Fruit fly (Drosophila melanogaster) whole organism, embryonic: ENCODE data around the gene CG10866.

Experiments
- Atf6 ChIP-seq: fragments of 200-800 bp; sonication (Bioruptor generic); IDR thresholded peaks from 2 replicates; pipeline ENCODE4 v1.3.6; 2022; ENCODE audit warnings: missing biosample characterization, missing genetic modification characterization
- Awh ChIP-seq: fragments of 200-800 bp; sonication (Bioruptor generic); IDR thresholded peaks from 2 replicates; pipeline ENCODE4, ENCODE4 v1.3.6; 2022; ENCODE audit warnings: missing biosample characterization, missing genetic modification characterization
- B-H1 ChIP-seq: fragments of 200-800 bp; sonication (Bioruptor generic); IDR thresholded peaks from 3 replicates; pipeline ENCODE4 v1.3.6; 2022; ENCODE audit warnings: missing biosample characterization, missing genetic modification characterization
- CG14441 ChIP-seq: fragments of 200-800 bp; sonication (Bioruptor generic); IDR thresholded peaks from 2 replicates; pipeline ENCODE4 v1.3.6; 2022; ENCODE audit warnings: missing biosample characterization, missing genetic modification characterization
- CG15696 ChIP-seq: fragments of 200-800 bp; sonication (Bioruptor generic); optimal IDR thresholded peaks from 2 replicates; lab custom pipeline; 2019; ENCODE audit warnings: missing biosample characterization, mild to moderate bottlenecking, missing genetic modification characterization, moderate library complexity
- CG18011 ChIP-seq: fragments of 200-800 bp; sonication (Bioruptor generic); optimal IDR thresholded peaks from 2 replicates; lab custom pipeline; 2017; ENCODE audit warnings: missing biosample characterization, missing genetic modification characterization, mild to moderate bottlenecking, moderate library complexity, missing genotype
- CG2120 ChIP-seq: fragments of 200-800 bp; sonication (Bioruptor generic); optimal IDR thresholded peaks from 3 replicates; lab custom pipeline; 2016; ENCODE audit warnings: missing biosample characterization, missing genetic modification characterization
- CG2678 ChIP-seq: fragments of 200-800 bp; sonication (Bioruptor generic); optimal IDR thresholded peaks from 3 replicates; lab custom pipeline; 2019; ENCODE audit warnings: missing biosample characterization, mild to moderate bottlenecking, missing genetic modification characterization, moderate library complexity
- CG32532 ChIP-seq: fragments of 200-800 bp; sonication (Bioruptor generic); IDR thresholded peaks from 2 replicates; pipeline ENCODE4 v1.3.6; 2022; ENCODE audit warnings: missing biosample characterization, missing genetic modification characterization
- CG32767 ChIP-seq: fragments of 200-800 bp; sonication (Bioruptor generic); IDR thresholded peaks from 2 replicates; pipeline ENCODE4 v1.3.6; 2022; ENCODE audit warnings: missing biosample characterization, missing genetic modification characterization
- CG4282 ChIP-seq: fragments of 200-800 bp; sonication (Bioruptor generic); optimal IDR thresholded peaks from 2 replicates; lab custom pipeline; 2016; ENCODE audit warnings: missing biosample characterization, missing genetic modification characterization
- CG6175 ChIP-seq: fragments of 200-800 bp; sonication (Bioruptor generic); IDR thresholded peaks from 3 replicates; pipeline ENCODE4 v1.3.6; 2022; ENCODE audit warnings: missing biosample characterization, missing genetic modification characterization
- CG6254 ChIP-seq: fragments of 200-800 bp; sonication (Bioruptor generic); optimal IDR thresholded peaks from 3 replicates; lab custom pipeline; 2017; ENCODE audit warnings: mild to moderate bottlenecking, missing biosample characterization, missing genetic modification reagents, missing genetic modification characterization
- CG6272 ChIP-seq: fragments of 200-800 bp; sonication (Bioruptor generic); IDR thresholded peaks from 2 replicates; pipeline ENCODE4 v1.3.6; 2022; ENCODE audit warnings: missing biosample characterization, missing genetic modification characterization
- CG6765 ChIP-seq: fragments of 200-800 bp; sonication (Bioruptor generic); optimal IDR thresholded peaks from 3 replicates; lab custom pipeline; 2017; ENCODE audit warnings: missing biosample characterization, mild to moderate bottlenecking, missing genetic modification characterization
- CG7271 ChIP-seq: fragments of 200-800 bp; sonication (Bioruptor generic); optimal IDR thresholded peaks from 2 replicates; lab custom pipeline; 2018; ENCODE audit warnings: missing biosample characterization, mild to moderate bottlenecking, missing genetic modification characterization, moderate library complexity
- D ChIP-seq, 2 experiments: fragments of 200-800 bp in 1 of 2; fragments of >200 bp in 1 of 2; sonication (Bioruptor generic) in 1 of 2; optimal IDR thresholded peaks; 2 replicates in 1 of 2; 3 replicates in 1 of 2; lab custom pipeline; 2017; ENCODE audit warnings: mild to moderate bottlenecking in 1 of 2, missing biosample characterization in 1 of 2, missing genetic modification characterization in 1 of 2, missing genetic modification reagents in 1 of 2
- Gsc ChIP-seq: fragments of 200-800 bp; sonication (Bioruptor generic); IDR thresholded peaks from 2 replicates; pipeline ENCODE4 v1.3.6; 2022; ENCODE audit warnings: missing biosample characterization, missing genetic modification characterization
- H15 ChIP-seq: fragments of 200-800 bp; sonication (Bioruptor generic); IDR thresholded peaks from 3 replicates; pipeline ENCODE4 v1.3.6; 2022; ENCODE audit warnings: missing biosample characterization, missing genetic modification characterization
- HHEX ChIP-seq: fragments of 200-800 bp; sonication (Bioruptor generic); optimal IDR thresholded peaks from 3 replicates; lab custom pipeline; 2017; ENCODE audit warnings: missing biosample characterization, mild to moderate bottlenecking, missing genetic modification characterization, missing genetic modification reagents
- HLH54F ChIP-seq: fragments of 200-800 bp; sonication (Bioruptor generic); optimal IDR thresholded peaks from 3 replicates; lab custom pipeline; 2016; ENCODE audit warnings: missing biosample characterization, missing genetic modification characterization
- Kr ChIP-seq: fragments of 200-800 bp; sonication (Bioruptor generic); optimal IDR thresholded peaks from 2 replicates; lab custom pipeline; 2017; ENCODE audit warnings: missing biosample characterization, mild to moderate bottlenecking, missing genetic modification characterization
- Lhr ChIP-seq: fragments of 200-800 bp; sonication (Bioruptor generic); optimal IDR thresholded peaks from 3 replicates; lab custom pipeline; 2017; ENCODE audit warnings: mild to moderate bottlenecking, missing biosample characterization, missing genetic modification reagents, missing genetic modification characterization
- Max ChIP-seq: fragments of 200-800 bp; sonication (Bioruptor generic); optimal IDR thresholded peaks from 2 replicates; lab custom pipeline; 2016; ENCODE audit warnings: missing biosample characterization, mild to moderate bottlenecking, missing genetic modification characterization
- NC2β ChIP-seq: fragments of 200-800 bp; sonication (Bioruptor generic); optimal IDR thresholded peaks from 2 replicates; lab custom pipeline; 2016; ENCODE audit warnings: missing biosample characterization, missing genetic modification characterization
- NK7.1 ChIP-seq: fragments of 200-800 bp; sonication (Bioruptor generic); optimal IDR thresholded peaks from 3 replicates; lab custom pipeline; 2016; ENCODE audit warnings: missing biosample characterization, missing genetic modification characterization
- Optix ChIP-seq: fragments of 200-800 bp; sonication (Bioruptor generic); IDR thresholded peaks from 3 replicates; pipeline ENCODE4 v1.3.6; 2022; ENCODE audit warnings: missing biosample characterization, missing genetic modification characterization
- Xrp1 ChIP-seq: fragments of 200-800 bp; sonication (Bioruptor generic); IDR thresholded peaks from 2 replicates; pipeline ENCODE4 v1.3.6; 2022; ENCODE audit warnings: missing biosample characterization, missing genetic modification characterization
- abd-A ChIP-seq: fragments of 200-800 bp; sonication (Bioruptor generic); optimal IDR thresholded peaks from 3 replicates; lab custom pipeline; 2019; ENCODE audit warnings: missing biosample characterization, mild to moderate bottlenecking, missing genetic modification characterization, moderate library complexity
- ara ChIP-seq: fragments of 200-800 bp; sonication (Bioruptor generic); IDR thresholded peaks from 2 replicates; pipeline ENCODE4 v1.3.6; 2022; ENCODE audit warnings: missing biosample characterization, missing genetic modification characterization
- btn ChIP-seq: fragments of 200-800 bp; sonication (Bioruptor generic); optimal IDR thresholded peaks from 2 replicates; lab custom pipeline; 2016; ENCODE audit warnings: missing biosample characterization, missing genetic modification characterization
- cwo ChIP-seq: fragments of 200-800 bp; sonication (Bioruptor generic); optimal IDR thresholded peaks from 3 replicates; lab custom pipeline; 2017; ENCODE audit warnings: missing biosample characterization, missing genetic modification characterization, mild to moderate bottlenecking, moderate library complexity, missing genetic modification reagents
- dpn ChIP-seq, 2 experiments: fragments of 200-800 bp; sonication (Bioruptor generic); optimal IDR thresholded peaks; 3 replicates each; lab custom pipeline; 2016; ENCODE audit warnings: missing biosample characterization in 2 of 2, missing genetic modification characterization in 2 of 2
- emc ChIP-seq: fragments of 200-800 bp; sonication (Bioruptor generic); optimal IDR thresholded peaks from 2 replicates; lab custom pipeline; 2016; ENCODE audit warnings: missing biosample characterization, missing genetic modification characterization
- eyg ChIP-seq: fragments of 200-800 bp; sonication (Bioruptor generic); optimal IDR thresholded peaks from 3 replicates; lab custom pipeline; 2016; ENCODE audit warnings: missing biosample characterization, missing genetic modification characterization
- fd96Cb ChIP-seq: fragments of 200-800 bp; sonication (Bioruptor generic); optimal IDR thresholded peaks from 2 replicates; lab custom pipeline; 2018; ENCODE audit warnings: missing biosample characterization, mild to moderate bottlenecking, missing genetic modification characterization, moderate library complexity
- gce ChIP-seq: fragments of 200-800 bp; sonication (Bioruptor generic); IDR thresholded peaks from 3 replicates; pipeline ENCODE4 v1.3.6; 2022; ENCODE audit warnings: missing biosample characterization, missing genetic modification characterization
- lab ChIP-seq: fragments of 200-800 bp; sonication (Bioruptor generic); optimal IDR thresholded peaks from 3 replicates; lab custom pipeline; 2017; ENCODE audit warnings: missing biosample characterization, missing genetic modification characterization, mild to moderate bottlenecking, moderate library complexity, missing genetic modification reagents
- otp ChIP-seq: fragments of 200-800 bp; sonication (Bioruptor generic); IDR thresholded peaks from 3 replicates; pipeline ENCODE4, ENCODE4 v1.3.6; 2022; ENCODE audit warnings: missing biosample characterization, missing genetic modification characterization
- pb ChIP-seq: fragments of 200-800 bp; sonication (Bioruptor generic); optimal IDR thresholded peaks from 3 replicates; lab custom pipeline; 2016; ENCODE audit warnings: missing biosample characterization, missing genetic modification characterization
- pho ChIP-seq: fragments of 200-800 bp; sonication (Bioruptor generic); optimal IDR thresholded peaks from 2 replicates; lab custom pipeline; 2016; ENCODE audit warnings: missing biosample characterization, missing genetic modification characterization
- row ChIP-seq: fragments of 200-800 bp; sonication (Bioruptor generic); IDR thresholded peaks from 3 replicates; pipeline ENCODE4 v1.3.6; 2022; ENCODE audit warnings: missing biosample characterization, missing genetic modification characterization
- sens ChIP-seq: fragments of 200-800 bp; sonication (Bioruptor generic); peaks from one replicate; lab custom pipeline; 2016; ENCODE audit warnings: missing biosample characterization, missing genetic modification characterization
- sna ChIP-seq: fragments of 200-800 bp; sonication (Bioruptor generic); IDR thresholded peaks from 2 replicates; pipeline ENCODE4 v1.3.6; 2022; ENCODE audit warnings: missing biosample characterization, missing genetic modification characterization; ENCODE audit not compliant: partially characterized antibody
- tap ChIP-seq: fragments of 200-800 bp; optimal IDR thresholded peaks from 3 replicates; lab custom pipeline; 2019; ENCODE audit warnings: missing biosample characterization, mild to moderate bottlenecking, missing genetic modification characterization, moderate library complexity
- trh ChIP-seq: fragments of 200-800 bp; sonication (Bioruptor generic); optimal IDR thresholded peaks from 2 replicates; lab custom pipeline; 2016; ENCODE audit warnings: missing biosample characterization, missing genetic modification characterization
- tup ChIP-seq: fragments of 200-800 bp; sonication (Bioruptor generic); optimal IDR thresholded peaks from 2 replicates; lab custom pipeline; 2016; ENCODE audit warnings: missing biosample characterization, mild to moderate bottlenecking, missing genetic modification characterization, moderate library complexity
- vvl ChIP-seq: fragments of 200-800 bp; sonication (Bioruptor generic); IDR thresholded peaks from 2 replicates; pipeline ENCODE4 v1.3.6; 2022; ENCODE audit warnings: missing biosample characterization, missing genetic modification characterization
- yki ChIP-seq: fragments of >200 bp; optimal IDR thresholded peaks from 3 replicates; lab custom pipeline; 2018

Gene CG10866

DNA sequence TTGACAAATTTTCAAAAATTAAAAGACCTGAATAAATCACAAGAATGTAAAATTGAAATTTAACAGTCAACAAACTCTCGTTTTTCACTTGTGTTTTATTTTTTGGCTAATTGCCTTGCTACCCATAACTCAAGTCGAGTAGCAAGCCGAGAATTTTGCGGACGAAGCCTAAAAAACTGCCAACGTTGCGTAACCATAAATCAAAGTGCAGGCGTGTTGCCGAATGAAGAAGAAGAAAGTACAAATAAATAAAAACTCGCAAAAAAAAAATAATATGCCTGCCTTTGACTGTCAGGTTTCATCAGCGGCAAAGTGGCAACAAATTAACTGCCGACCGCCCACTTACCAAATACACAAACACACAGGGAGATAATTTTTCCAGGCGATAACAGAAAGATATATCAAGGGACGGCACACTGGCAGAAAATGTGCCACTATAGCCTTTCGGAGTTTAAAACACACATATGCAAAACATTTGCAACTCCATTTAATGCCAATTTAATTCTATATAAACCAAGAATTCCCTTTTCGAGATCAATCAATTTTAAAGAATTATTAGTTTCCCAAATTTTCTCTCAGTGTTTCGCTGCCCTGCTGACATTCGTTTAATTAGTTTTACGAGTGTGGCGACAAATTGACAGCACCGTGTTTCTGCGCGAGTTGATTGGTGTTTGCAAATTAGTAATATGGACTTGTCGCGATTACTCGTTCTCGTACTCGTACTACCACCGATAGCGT is 9.4 kb downstream of the CG10866 start (continued):
- TF ChIP-seq CG18011 (GFP tag; lab: Kevin White, UChicago) (peak; percentile 69), yki (no peak), CG2678 (peak; percentile 94), tap (tag; lab: Kevin White, UChicago) (peak; percentile 81), Kr (GFP tag; lab: Kevin White, UChicago) (no peak), CG6175 (GFP tag; lab: Robert Waterston, UW) (peak; percentile 86), pb (GFP tag; lab: Kevin White, UChicago) (peak; percentile 41), CG2120 (GFP tag; lab: Kevin White, UChicago) (peak; percentile 98), CG6254 (peak; percentile 47), cwo (GFP tag; lab: Kevin White, UChicago) (peak; percentile 89), dpn (GFP tag; optimal IDR thresholded peaks at IDR 0.05; lab: Kevin White, UChicago) (peak; percentile 86 to 89), Atf6 (GFP tag; lab: Robert Waterston, UW) (peak; percentile 96), lab (GFP tag; lab: Kevin White, UChicago) (peak; percentile 95), vvl (GFP tag; lab: Robert Waterston, UW) (peak; percentile 91), Gsc (GFP tag; lab: Robert Waterston, UW) (peak; percentile 47; the same call in 1 of the 2 replicates), B-H1 (GFP tag; lab: Robert Waterston, UW) (peak; percentile 69), Max (GFP tag; lab: Kevin White, UChicago) (peak; percentile 78), sna (GFP tag; lab: Robert Waterston, UW) (no peak), Lhr (no peak), NK7.1 (peak; percentile 55), btn (GFP tag; lab: Kevin White, UChicago) (peak; percentile 45), CG15696 (tag; lab: Kevin White, UChicago) (peak; percentile 50), eyg (peak; percentile 67), HHEX (peak; percentile 87), H15 (GFP tag; lab: Robert Waterston, UW) (peak; percentile 76; the same call in 2 of the 3 replicates), CG32767 (GFP tag; lab: Robert Waterston, UW) (peak; percentile 75; the same call in 1 of the 2 replicates), D (optimal IDR thresholded peaks at IDR 0.05; lab: Kevin White, UChicago) (no peak), D (GFP tag; optimal IDR thresholded peaks at IDR 0.05; lab: Kevin White, UChicago) (peak; percentile 40), NC2β (GFP tag; lab: Kevin White, UChicago) (peak; percentile 74), Xrp1 (peak; percentile 84), CG14441 (GFP tag; lab: Robert Waterston, UW) (peak; percentile 88), CG6765 (peak; percentile 81), HLH54F (GFP tag; lab: Kevin White, UChicago) (peak; percentile 93), tup (GFP tag; lab: Kevin White, UChicago) (peak; percentile 73), CG4282 (GFP tag; lab: Kevin White, UChicago) (peak; percentile 72), Optix (GFP tag; lab: Robert Waterston, UW) (peak; percentile 77; the same call in 2 of the 3 replicates), CG7271 (tag; lab: Kevin White, UChicago) (no peak), gce (peak; percentile 47; the same call in 1 of the 3 replicates), abd-A (tag; lab: Kevin White, UChicago) (peak; percentile 16), ara (GFP tag; lab: Robert Waterston, UW) (peak; percentile 62; the same call in 1 of the 2 replicates), pho (GFP tag; lab: Kevin White, UChicago) (peak; percentile 94), Awh (peak; percentile 70), otp (GFP tag; lab: Robert Waterston, UW) (peak; percentile 77; the same call in 2 of the 3 replicates), CG32532 (GFP tag; lab: Robert Waterston, UW) (peak; percentile 92), row (GFP tag; lab: Robert Waterston, UW) (peak; percentile 95), trh (peak; percentile 45), fd96Cb (tag; lab: Kevin White, UChicago) (peak; percentile 65), emc (peak; percentile 87), CG6272 (GFP tag; lab: Robert Waterston, UW) (peak; percentile 73), sens (peak; percentile 95)
